Fruit fly (Drosophila melanogaster) whole organism, adult: Measurements from ENCODE around the gene CG15543.

Experiments used
- CG14711 ChIP-seq: fragments of 200-800 bp; sonication (Bioruptor generic); optimal IDR thresholded peaks from 2 replicates; lab custom pipeline; 2018; ENCODE audit warnings: missing biosample characterization, mild to moderate bottlenecking, missing genetic modification characterization, moderate library complexity
- CG33017 ChIP-seq: fragments of 200-800 bp; sonication (Bioruptor generic); optimal IDR thresholded peaks from 2 replicates; lab custom pipeline; 2018; ENCODE audit warnings: missing biosample characterization, mild to moderate bottlenecking, missing genetic modification characterization, moderate library complexity
- Hr96 ChIP-seq: fragments of 200-800 bp; sonication (Bioruptor generic); optimal IDR thresholded peaks from 2 replicates; lab custom pipeline; 2016; ENCODE audit warnings: missing biosample characterization, missing genetic modification characterization
- cic ChIP-seq: fragments of 200-800 bp; sonication (Bioruptor generic); optimal IDR thresholded peaks from 2 replicates; lab custom pipeline; 2017; ENCODE audit warnings: missing biosample characterization, mild to moderate bottlenecking, missing genetic modification characterization, moderate library complexity

DNA sequence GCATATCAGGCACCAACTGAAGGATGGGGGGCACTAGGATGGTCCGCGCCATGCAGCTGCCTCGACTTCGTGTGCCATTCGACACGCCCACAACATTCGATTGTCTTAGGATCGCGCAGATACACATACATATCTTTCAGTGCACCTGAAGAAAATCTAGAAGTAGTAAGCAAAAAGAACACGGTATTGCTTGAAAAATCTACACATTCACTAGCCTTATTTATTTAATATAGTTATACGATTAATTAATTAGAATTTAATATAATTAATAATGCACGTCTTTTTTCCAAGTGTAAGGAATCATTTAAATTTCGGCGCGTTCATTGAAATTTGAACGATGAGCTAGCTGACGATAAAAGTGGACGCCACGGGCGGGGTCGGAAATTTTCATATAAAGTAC, 8.1 kb upstream of the CG15543 start:
- TF ChIP-seq cic (GFP tag; lab: Kevin White, UChicago) (no peak), CG33017 (no peak), CG14711 (tag; lab: Kevin White, UChicago) (no peak), Hr96 (no peak)
